Fruit fly (Drosophila melanogaster) whole organism, embryonic: ENCODE measurements around the gene chrb.

Experiments
- Asciz ChIP-seq: fragments of 200-800 bp; sonication (Bioruptor generic); optimal IDR thresholded peaks from 2 replicates; lab custom pipeline; 2017; ENCODE audit warnings: missing biosample characterization, mild to moderate bottlenecking, missing genetic modification characterization, missing genetic modification reagents
- CG10147 ChIP-seq: fragments of 200-800 bp; sonication (Bioruptor generic); optimal IDR thresholded peaks from 2 replicates; lab custom pipeline; 2019; ENCODE audit warnings: missing biosample characterization, mild to moderate bottlenecking, missing genetic modification characterization, moderate library complexity
- CG11247 ChIP-seq: fragments of 200-800 bp; sonication (Bioruptor generic); IDR thresholded peaks from 2 replicates; pipeline ENCODE4 v1.3.6; 2022; ENCODE audit warnings: missing biosample characterization, missing genetic modification characterization
- CG12659 ChIP-seq: fragments of 200-800 bp; sonication (Bioruptor generic); optimal IDR thresholded peaks from 3 replicates; lab custom pipeline; 2017; ENCODE audit warnings: mild to moderate bottlenecking, missing biosample characterization, missing genetic modification reagents, missing genetic modification characterization
- CG13624 ChIP-seq: fragments of 200-800 bp; sonication (Bioruptor generic); optimal IDR thresholded peaks from 2 replicates; lab custom pipeline; 2016; ENCODE audit warnings: missing biosample characterization, missing genetic modification characterization
- CG14014 ChIP-seq: fragments of 200-800 bp; sonication (Bioruptor generic); IDR thresholded peaks from 2 replicates; pipeline ENCODE4 v1.3.6; 2022; ENCODE audit warnings: missing biosample characterization, missing genetic modification characterization
- CG15011 ChIP-seq: fragments of 200-800 bp; sonication (Bioruptor generic); optimal IDR thresholded peaks from 3 replicates; lab custom pipeline; 2018; ENCODE audit warnings: missing biosample characterization, mild to moderate bottlenecking, missing genetic modification characterization
- CG15514 ChIP-seq: fragments of 200-800 bp; sonication (Bioruptor generic); optimal IDR thresholded peaks from 3 replicates; lab custom pipeline; 2017; ENCODE audit warnings: missing biosample characterization, missing genetic modification characterization, mild to moderate bottlenecking, moderate library complexity, missing genetic modification reagents
- CG1602 ChIP-seq: fragments of 200-800 bp; sonication (Bioruptor generic); optimal IDR thresholded peaks from 3 replicates; lab custom pipeline; 2016; ENCODE audit warnings: missing biosample characterization, missing genetic modification characterization
- CG16813 ChIP-seq: fragments of 200-800 bp; sonication (Bioruptor generic); IDR thresholded peaks from 3 replicates; pipeline ENCODE4 v1.3.6; 2022; ENCODE audit warnings: missing biosample characterization, missing genetic modification characterization; ENCODE audit not compliant: partially characterized antibody
- CG18619 ChIP-seq: fragments of 200-800 bp; sonication (Bioruptor generic); optimal IDR thresholded peaks from 3 replicates; lab custom pipeline; 2017; ENCODE audit warnings: missing biosample characterization, mild to moderate bottlenecking, missing genetic modification characterization
- CG2678 ChIP-seq: fragments of 200-800 bp; sonication (Bioruptor generic); optimal IDR thresholded peaks from 3 replicates; lab custom pipeline; 2019; ENCODE audit warnings: missing biosample characterization, mild to moderate bottlenecking, missing genetic modification characterization, moderate library complexity
- CG2889 ChIP-seq: fragments of 200-800 bp; sonication (Bioruptor generic); IDR thresholded peaks from 3 replicates; pipeline ENCODE4 v1.3.6; 2022; ENCODE audit warnings: missing biosample characterization, missing genetic modification characterization
- CG30403 ChIP-seq: fragments of 200-800 bp; sonication (Bioruptor generic); optimal IDR thresholded peaks from 3 replicates; lab custom pipeline; 2016; ENCODE audit warnings: missing biosample characterization, missing genetic modification characterization
- CG31441 ChIP-seq: fragments of 200-800 bp; sonication (Bioruptor generic); IDR thresholded peaks from 2 replicates; pipeline ENCODE4 v1.3.6; 2022; ENCODE audit warnings: missing biosample characterization, missing genetic modification characterization
- CG4360 ChIP-seq: fragments of 200-800 bp; sonication (Bioruptor generic); IDR thresholded peaks from 2 replicates; pipeline ENCODE4 v1.3.6; 2022; ENCODE audit warnings: missing biosample characterization, missing genetic modification characterization
- CG4617 ChIP-seq: fragments of 200-800 bp; sonication (Bioruptor generic); optimal IDR thresholded peaks from 3 replicates; lab custom pipeline; 2016; ENCODE audit warnings: missing biosample characterization, missing genetic modification characterization, borderline replicate concordance
- CG6689 ChIP-seq: fragments of 200-800 bp; sonication (Bioruptor generic); IDR thresholded peaks from 2 replicates; pipeline ENCODE4 v1.3.6; 2022; ENCODE audit warnings: missing biosample characterization, missing genetic modification characterization
- CG7745 ChIP-seq: fragments of 200-800 bp; sonication (Bioruptor generic); optimal IDR thresholded peaks from 2 replicates; lab custom pipeline; 2018; ENCODE audit warnings: missing biosample characterization, mild to moderate bottlenecking, missing genetic modification characterization, moderate library complexity
- CG7963 ChIP-seq: fragments of 200-800 bp; sonication (Bioruptor generic); IDR thresholded peaks from 3 replicates; pipeline ENCODE4 v1.3.6; 2022; ENCODE audit warnings: missing biosample characterization, missing genetic modification characterization; ENCODE audit not compliant: partially characterized antibody
- CG9215 ChIP-seq: fragments of 200-800 bp; sonication (Bioruptor generic); IDR thresholded peaks from 2 replicates; pipeline ENCODE4 v1.3.6; 2022; ENCODE audit warnings: missing biosample characterization, missing genetic modification characterization
- CG9727 ChIP-seq: fragments of 200-800 bp; sonication (Bioruptor generic); optimal IDR thresholded peaks from 3 replicates; lab custom pipeline; 2017; ENCODE audit warnings: missing biosample characterization, mild to moderate bottlenecking, missing genetic modification characterization
- H15 ChIP-seq: fragments of 200-800 bp; sonication (Bioruptor generic); IDR thresholded peaks from 3 replicates; pipeline ENCODE4 v1.3.6; 2022; ENCODE audit warnings: missing biosample characterization, missing genetic modification characterization
- Hand ChIP-seq: fragments of 200-800 bp; sonication (Bioruptor generic); optimal IDR thresholded peaks from 2 replicates; lab custom pipeline; 2017; ENCODE audit warnings: mild to moderate bottlenecking, missing biosample characterization, missing genetic modification reagents, missing genetic modification characterization
- NC2α ChIP-seq: fragments of 200-800 bp; sonication (Bioruptor generic); optimal IDR thresholded peaks from 2 replicates; lab custom pipeline; 2016; ENCODE audit warnings: missing biosample characterization, missing genetic modification characterization
- NFAT ChIP-seq: fragments of 200-800 bp; sonication (Bioruptor generic); IDR thresholded peaks from 2 replicates; pipeline ENCODE4 v1.3.6; 2022; ENCODE audit warnings: missing biosample characterization, missing genetic modification characterization
- NK7.1 ChIP-seq: fragments of 200-800 bp; sonication (Bioruptor generic); optimal IDR thresholded peaks from 3 replicates; lab custom pipeline; 2016; ENCODE audit warnings: missing biosample characterization, missing genetic modification characterization
- Rfx ChIP-seq: fragments of 200-800 bp; sonication (Bioruptor generic); IDR thresholded peaks from 2 replicates; pipeline ENCODE4 v1.3.6; 2022; ENCODE audit warnings: missing biosample characterization, missing genetic modification characterization
- Side ChIP-seq: fragments of 200-800 bp; sonication (Bioruptor generic); optimal IDR thresholded peaks from 2 replicates; lab custom pipeline; 2016; ENCODE audit warnings: missing biosample characterization, missing genetic modification characterization
- Spps ChIP-seq: fragments of 200-800 bp; sonication (Bioruptor generic); optimal IDR thresholded peaks from 2 replicates; lab custom pipeline; 2018; ENCODE audit warnings: missing biosample characterization, mild to moderate bottlenecking, missing genetic modification characterization
- Stat92E ChIP-seq, 3 experiments: fragments of >200 bp in 2 of 3; fragments of 200-800 bp in 1 of 3; sonication (Bioruptor generic) in 1 of 3; optimal IDR thresholded peaks; 2 replicates each; lab custom pipeline; 2017 to 2019; ENCODE audit warnings: missing biosample characterization in 3 of 3, missing genetic modification characterization in 3 of 3, mild to moderate bottlenecking in 1 of 3, moderate library complexity in 1 of 3
- Vsx1 ChIP-seq: fragments of 200-800 bp; sonication (Bioruptor generic); optimal IDR thresholded peaks from 2 replicates; lab custom pipeline; 2017; ENCODE audit warnings: missing biosample characterization, mild to moderate bottlenecking, missing genetic modification characterization, missing genetic modification reagents
- bcd ChIP-seq: fragments of 200-800 bp; sonication (Bioruptor generic); optimal IDR thresholded peaks from 2 replicates; lab custom pipeline; 2017; ENCODE audit warnings: missing biosample characterization, mild to moderate bottlenecking, missing genetic modification characterization
- cato ChIP-seq: fragments of 200-800 bp; sonication (Bioruptor generic); optimal IDR thresholded peaks from 2 replicates; lab custom pipeline; 2016; ENCODE audit warnings: missing biosample characterization, missing genetic modification characterization, borderline replicate concordance
- chif ChIP-seq, 2 experiments: fragments of 200-800 bp; sonication (Bioruptor generic); optimal IDR thresholded peaks; 3 replicates each; lab custom pipeline; 2016; ENCODE audit warnings: missing biosample characterization in 2 of 2, missing genetic modification characterization in 2 of 2
- corto ChIP-seq: fragments of 200-800 bp; sonication (Bioruptor generic); optimal IDR thresholded peaks from 2 replicates; lab custom pipeline; 2016; ENCODE audit warnings: missing biosample characterization, mild to moderate bottlenecking, missing genetic modification characterization, moderate library complexity
- crp ChIP-seq, 2 experiments: fragments of 200-800 bp; sonication (Bioruptor generic); optimal IDR thresholded peaks; 2 replicates in 1 of 2; 3 replicates in 1 of 2; lab custom pipeline; 2017; ENCODE audit warnings: missing biosample characterization in 2 of 2, missing genetic modification characterization in 2 of 2, mild to moderate bottlenecking in 1 of 2, moderate library complexity in 1 of 2
- fd102C ChIP-seq: fragments of 200-800 bp; sonication (Bioruptor generic); optimal IDR thresholded peaks from 2 replicates; lab custom pipeline; 2018; ENCODE audit warnings: missing biosample characterization, mild to moderate bottlenecking, missing genetic modification characterization, moderate library complexity
- fd96Cb ChIP-seq: fragments of 200-800 bp; sonication (Bioruptor generic); optimal IDR thresholded peaks from 2 replicates; lab custom pipeline; 2018; ENCODE audit warnings: missing biosample characterization, mild to moderate bottlenecking, missing genetic modification characterization, moderate library complexity
- fru ChIP-seq: fragments of >200 bp; optimal IDR thresholded peaks from 2 replicates; lab custom pipeline; 2017
- gcm ChIP-seq: fragments of 200-800 bp; sonication (Bioruptor generic); optimal IDR thresholded peaks from 2 replicates; lab custom pipeline; 2019; ENCODE audit warnings: missing biosample characterization, mild to moderate bottlenecking, missing genetic modification characterization, moderate library complexity
- kah ChIP-seq: fragments of 200-800 bp; sonication (Bioruptor generic); optimal IDR thresholded peaks from 2 replicates; lab custom pipeline; 2018; ENCODE audit warnings: missing biosample characterization, mild to moderate bottlenecking, missing genetic modification characterization
- lilli ChIP-seq: fragments of 200-800 bp; sonication (Bioruptor generic); optimal IDR thresholded peaks from 3 replicates; lab custom pipeline; 2016; ENCODE audit warnings: missing biosample characterization, missing genetic modification characterization
- otp ChIP-seq: fragments of 200-800 bp; sonication (Bioruptor generic); IDR thresholded peaks from 3 replicates; pipeline ENCODE4, ENCODE4 v1.3.6; 2022; ENCODE audit warnings: missing biosample characterization, missing genetic modification characterization
- pb ChIP-seq: fragments of 200-800 bp; sonication (Bioruptor generic); optimal IDR thresholded peaks from 3 replicates; lab custom pipeline; 2016; ENCODE audit warnings: missing biosample characterization, missing genetic modification characterization
- pzg ChIP-seq: fragments of 200-800 bp; sonication (Bioruptor generic); optimal IDR thresholded peaks from 3 replicates; lab custom pipeline; 2018; ENCODE audit warnings: missing biosample characterization, mild to moderate bottlenecking, missing genetic modification characterization, moderate library complexity
- toy ChIP-seq: fragments of 200-800 bp; sonication (Bioruptor generic); IDR thresholded peaks from 2 replicates; pipeline ENCODE4 v1.3.6; 2022; ENCODE audit warnings: missing biosample characterization, missing genetic modification characterization
- ttk ChIP-seq: fragments of 200-800 bp; sonication (Bioruptor generic); IDR thresholded peaks from 2 replicates; pipeline ENCODE4 v2.1.2; 2022; ENCODE audit warnings: missing biosample characterization, missing genetic modification characterization
- vnd ChIP-seq: fragments of 200-800 bp; sonication (Bioruptor generic); IDR thresholded peaks from 3 replicates; pipeline ENCODE4 v1.3.6; 2022; ENCODE audit warnings: missing biosample characterization, missing genetic modification characterization; ENCODE audit not compliant: partially characterized antibody
- zfh2 ChIP-seq: fragments of 200-800 bp; sonication (Bioruptor generic); optimal IDR thresholded peaks from 2 replicates; lab custom pipeline; 2016; ENCODE audit warnings: missing biosample characterization, missing genetic modification characterization

Gene chrb

DNA sequence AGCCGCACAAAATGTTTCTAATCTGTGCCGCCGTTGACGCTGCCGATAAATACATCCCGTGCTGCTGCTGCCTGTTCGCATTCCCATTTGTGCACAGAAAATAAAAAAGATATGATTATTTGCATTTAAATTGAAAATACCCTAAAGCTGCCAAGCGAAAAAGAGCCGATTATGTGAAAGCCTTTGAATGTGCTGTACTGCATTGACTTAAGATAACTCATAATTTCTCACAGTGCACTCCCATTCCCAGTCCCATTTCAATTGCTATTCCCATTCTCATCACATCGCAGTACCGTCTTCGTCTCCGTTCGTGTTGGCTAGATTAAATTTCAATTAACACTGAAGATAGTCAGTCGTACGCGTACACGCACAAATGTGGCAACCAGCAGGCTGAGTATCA is 38.4 kb upstream of the chrb start (continued):
- no peak for TF ChIP-seq crp (GFP tag; optimal IDR thresholded peaks at IDR 0.05; lab: Kevin White, UChicago)
- TF ChIP-seq fd96Cb (tag; lab: Kevin White, UChicago) = peak; percentile 62
- no peak for TF ChIP-seq CG11247
- TF ChIP-seq CG7745 (tag; lab: Kevin White, UChicago) = no peak
- no peak for TF ChIP-seq CG16813 (GFP tag; lab: Robert Waterston, UW)
- no peak for TF ChIP-seq NC2α (GFP tag; lab: Kevin White, UChicago)
- TF ChIP-seq CG9727 (GFP tag; lab: Kevin White, UChicago) = peak; percentile 56
- TF ChIP-seq chif (GFP tag; optimal IDR thresholded peaks at IDR 0.05; lab: Kevin White, UChicago) = peak; percentile 24 to 66
- peak; percentile 61 for TF ChIP-seq CG13624
- TF ChIP-seq Asciz (GFP tag; lab: Kevin White, UChicago) = peak; percentile 30
- TF ChIP-seq CG15514 = peak; percentile 6
- peak; percentile 58 for TF ChIP-seq CG30403 (GFP tag; lab: Kevin White, UChicago)
- no peak for TF ChIP-seq NK7.1 (GFP tag; lab: Kevin White, UChicago)
- no peak for TF ChIP-seq Hand (GFP tag; lab: Kevin White, UChicago)
- peak; percentile 51; the same call in 1 of the 2 replicates for TF ChIP-seq ttk (GFP tag; lab: Robert Waterston, UW)
- TF ChIP-seq CG7963 (GFP tag; lab: Robert Waterston, UW) = no peak
- peak; percentile 15 for TF ChIP-seq CG15011 (GFP tag; lab: Kevin White, UChicago)
- TF ChIP-seq zfh2 (GFP tag; lab: Kevin White, UChicago) = no peak
- peak; percentile 51; the same call in 1 of the 2 replicates for TF ChIP-seq CG31441
- peak; percentile 61; the same call in 2 of the 3 replicates for TF ChIP-seq CG2889
- no peak for TF ChIP-seq toy (GFP tag; lab: Robert Waterston, UW)
- peak; percentile 55 for TF ChIP-seq CG2678 (tag; lab: Kevin White, UChicago)
- TF ChIP-seq Rfx (GFP tag; lab: Robert Waterston, UW) = peak; percentile 69
- no peak for TF ChIP-seq gcm (GFP tag; lab: Kevin White, UChicago)
- no peak for TF ChIP-seq pzg (GFP tag; lab: Kevin White, UChicago)
- TF ChIP-seq kah (GFP tag; lab: Kevin White, UChicago) = no peak
- TF ChIP-seq cato (GFP tag; lab: Kevin White, UChicago) = no peak
- TF ChIP-seq fru (lab: Kevin White, UChicago) = no peak
- TF ChIP-seq vnd (GFP tag; lab: Robert Waterston, UW) = no peak
- peak; percentile 71 for TF ChIP-seq CG14014 (GFP tag; lab: Robert Waterston, UW)
- peak; percentile 5 for TF ChIP-seq CG1602 (GFP tag; lab: Kevin White, UChicago)
- TF ChIP-seq Side (GFP tag; lab: Kevin White, UChicago) = no peak
- TF ChIP-seq CG9215 = peak; percentile 50; the same call in 1 of the 2 replicates
- TF ChIP-seq CG4617 (GFP tag; lab: Kevin White, UChicago) = no peak
- TF ChIP-seq Stat92E (GFP tag; optimal IDR thresholded peaks at IDR 0.05; lab: Kevin White, UChicago) = no peak
- no peak for TF ChIP-seq CG4360
- peak; percentile 17 for TF ChIP-seq pb (GFP tag; lab: Kevin White, UChicago)
- no peak for TF ChIP-seq fd102C (GFP tag; lab: Kevin White, UChicago)
- TF ChIP-seq Vsx1 (GFP tag; lab: Kevin White, UChicago) = no peak
- peak; percentile 57 for TF ChIP-seq lilli (GFP tag; lab: Kevin White, UChicago)
- no peak for TF ChIP-seq NFAT (GFP tag; lab: Robert Waterston, UW)
- TF ChIP-seq CG10147 (GFP tag; lab: Kevin White, UChicago) = no peak
- peak; percentile 31 for TF ChIP-seq CG18619 (GFP tag; lab: Kevin White, UChicago)
- TF ChIP-seq bcd (GFP tag; lab: Kevin White, UChicago) = peak; percentile 47
- peak; percentile 52; the same call in 1 of the 3 replicates for TF ChIP-seq H15 (GFP tag; lab: Robert Waterston, UW)
- peak; percentile 67 for TF ChIP-seq CG6689 (GFP tag; lab: Robert Waterston, UW)
- TF ChIP-seq corto (GFP tag; lab: Kevin White, UChicago) = no peak
- peak; percentile 28 for TF ChIP-seq CG12659 (GFP tag; lab: Kevin White, UChicago)
- TF ChIP-seq otp (GFP tag; lab: Robert Waterston, UW) = peak; percentile 81; the same call in 2 of the 3 replicates
- TF ChIP-seq Spps = no peak
